Fruit fly (Drosophila melanogaster): ENCODE measurements around the gene Gba1a.

Gba1a gene

dm6 chr3R:23652525-23653108 lies 47.8 kb upstream of the Gba1a start (continued):
- TF ChIP-seq CG1621 (tag; optimal IDR thresholded peaks at IDR 0.05) (no peak), CG11762 (GFP tag; optimal IDR thresholded peaks at IDR 0.05; ENCODE audit: insufficient read depth) (no peak), fkh (GFP tag; optimal IDR thresholded peaks at IDR 0.05) (peak; percentile 97), Eip93F (GFP tag; optimal IDR thresholded peaks at IDR 0.05) (no peak), eg (GFP tag; IDR thresholded peaks at IDR 0.05) (no peak), cyc (GFP tag; optimal IDR thresholded peaks at IDR 0.05) (no peak), Hr4 (GFP tag; optimal IDR thresholded peaks at IDR 0.05) (no peak), CG6792 (GFP tag; optimal IDR thresholded peaks at IDR 0.05) (peak; percentile 30), OdsH (GFP tag; optimal IDR thresholded peaks at IDR 0.05) (no peak), Blimp-1 (GFP tag; optimal IDR thresholded peaks at IDR 0.05) (no peak)

DNA sequence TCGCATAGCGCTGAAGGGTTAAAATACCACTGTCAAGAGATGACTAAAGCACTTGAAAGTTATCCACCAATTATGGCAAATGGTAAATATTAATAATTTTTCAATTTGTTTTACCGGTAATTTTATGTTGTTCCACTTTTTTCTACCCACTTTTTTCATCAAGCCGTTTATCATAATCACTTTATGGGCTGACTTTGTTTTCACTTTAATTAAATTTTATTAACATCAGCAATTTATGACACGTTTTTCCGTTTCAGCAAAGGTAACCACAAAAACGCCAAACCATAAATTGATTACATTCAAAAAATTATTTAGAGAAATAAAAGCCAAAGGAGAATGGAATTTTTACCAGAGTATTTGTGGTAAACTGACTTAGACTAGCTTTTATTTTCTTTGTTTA lies 44.9 kb upstream of the Gba1a start:
- peak; percentile 40 for TF ChIP-seq Eip78C (GFP tag)
- peak; percentile 26 for TF ChIP-seq Met (GFP tag; optimal IDR thresholded peaks at IDR 0.05)
- TF ChIP-seq CG3032 (tag; optimal IDR thresholded peaks at IDR 0.05) = no peak

DNA sequence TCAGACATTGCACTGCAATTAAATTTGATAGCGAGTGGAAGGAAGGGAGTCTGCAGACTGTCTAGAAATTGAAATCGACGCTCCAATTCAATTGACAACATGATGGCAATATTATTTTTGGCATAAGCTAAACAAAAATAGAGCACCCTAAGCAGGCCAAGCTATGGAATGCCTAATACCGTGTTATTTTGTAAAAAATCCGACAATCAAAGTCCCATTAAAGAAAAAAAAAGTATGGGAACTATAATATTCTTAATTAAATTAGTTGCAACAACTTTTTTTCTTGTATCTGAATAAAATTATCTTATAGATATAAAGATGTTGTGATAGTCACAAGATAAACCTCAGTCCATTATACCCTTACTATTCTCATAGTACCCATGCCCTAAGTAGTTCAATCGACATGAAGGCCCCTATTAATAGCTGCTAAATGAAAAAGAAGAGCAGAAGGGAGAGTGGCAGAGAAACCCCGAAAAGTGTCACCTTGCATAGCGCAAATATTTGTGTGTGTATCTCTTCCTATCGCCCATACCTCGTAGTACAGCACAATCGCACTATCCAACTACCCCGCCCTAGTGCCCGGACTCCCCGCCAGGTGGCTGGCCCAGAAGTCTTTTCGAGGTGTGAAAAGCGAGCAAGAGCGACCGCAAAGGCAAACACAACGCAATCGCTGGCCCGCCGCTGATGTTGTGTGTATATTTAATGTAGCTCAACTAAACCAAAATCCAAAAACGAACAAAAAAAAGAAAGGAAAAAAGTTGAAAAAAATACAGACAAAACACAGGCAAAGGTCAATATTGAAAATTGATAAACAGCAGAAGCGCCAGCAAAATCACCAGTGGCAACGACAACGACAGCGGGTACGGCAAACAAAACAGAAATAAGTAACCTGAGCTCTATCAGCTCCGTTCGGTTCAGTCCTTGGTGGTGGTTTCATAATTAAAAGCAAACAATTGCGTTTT lies 42.8 kb upstream of the Gba1a start:
- TF ChIP-seq CG6854 (GFP tag; optimal IDR thresholded peaks at IDR 0.05) (no peak), CG10631 (GFP tag; optimal IDR thresholded peaks at IDR 0.05) (no peak), Ets96B (tag; optimal IDR thresholded peaks at IDR 0.05) (peak; percentile 22), lz (GFP tag; optimal IDR thresholded peaks at IDR 0.05) (no peak), Hr39 (GFP tag; optimal IDR thresholded peaks at IDR 0.05) (no peak), CG10669 (GFP tag; optimal IDR thresholded peaks at IDR 0.05) (peak; percentile 20), CG32006 (GFP tag; optimal IDR thresholded peaks at IDR 0.05) (no peak), OdsH (GFP tag; optimal IDR thresholded peaks at IDR 0.05) (peak; percentile 12), eg (GFP tag; IDR thresholded peaks at IDR 0.05) (0 out of 3 replicates have a peak, but pooled peaks have one; percentile 13), CG8319 (GFP tag; optimal IDR thresholded peaks at IDR 0.05) (no peak), Lpt (GFP tag; optimal IDR thresholded peaks at IDR 0.05) (no peak), esn (GFP tag; optimal IDR thresholded peaks at IDR 0.05) (peak; percentile 26), CG11762 (GFP tag; optimal IDR thresholded peaks at IDR 0.05; ENCODE audit: insufficient read depth) (no peak), dsx (GFP tag; optimal IDR thresholded peaks at IDR 0.05; ENCODE audit: poor library complexity, severe bottlenecking) (no peak), Eip93F (GFP tag; optimal IDR thresholded peaks at IDR 0.05) (no peak), CG4318 (GFP tag; optimal IDR thresholded peaks at IDR 0.05) (no peak), CG15336 (GFP tag; IDR thresholded peaks at IDR 0.05) (0 out of 2 replicates have a peak, but pooled peaks have one; percentile 7), CG1621 (tag; optimal IDR thresholded peaks at IDR 0.05) (peak; percentile 10), CG9139 (GFP tag; optimal IDR thresholded peaks at IDR 0.05) (no peak), Smox (GFP tag; optimal IDR thresholded peaks at IDR 0.05) (no peak), pdm3 (GFP tag; optimal IDR thresholded peaks at IDR 0.05) (no peak), dac (GFP tag; optimal IDR thresholded peaks at IDR 0.05) (no peak), fd59A (GFP tag; optimal IDR thresholded peaks at IDR 0.05) (peak; percentile 23), Gug (GFP tag; IDR thresholded peaks at IDR 0.05) (no peak), CG3032 (tag; optimal IDR thresholded peaks at IDR 0.05) (no peak), CG11294 (GFP tag; IDR thresholded peaks at IDR 0.05) (no peak), Hr4 (GFP tag; optimal IDR thresholded peaks at IDR 0.05) (no peak), cyc (GFP tag; optimal IDR thresholded peaks at IDR 0.05) (no peak), Eip75B (GFP tag; optimal IDR thresholded peaks at IDR 0.05) (no peak), fkh (GFP tag; optimal IDR thresholded peaks at IDR 0.05) (peak; percentile 99), CG11902 (GFP tag; optimal IDR thresholded peaks at IDR 0.05) (no peak), CG31627 (GFP tag; optimal IDR thresholded peaks at IDR 0.05) (no peak), acj6 (GFP tag; optimal IDR thresholded peaks at IDR 0.05) (peak; percentile 4), vri (GFP tag; optimal IDR thresholded peaks at IDR 0.05) (peak; percentile 70), CG7368 (GFP tag; optimal IDR thresholded peaks at IDR 0.05) (peak; percentile 33), Eip78C (GFP tag) (peak; percentile 57), CG34406 (GFP tag; optimal IDR thresholded peaks at IDR 0.05) (peak; percentile 39), CG6792 (GFP tag; optimal IDR thresholded peaks at IDR 0.05) (peak; percentile 44), Sox15 (GFP tag; optimal IDR thresholded peaks at IDR 0.05) (no peak), Sox14 (GFP tag; optimal IDR thresholded peaks at IDR 0.05) (no peak), Ets21C (GFP tag; optimal IDR thresholded peaks at IDR 0.05) (no peak)

Measured in whole organism, prepupa.